Fruit fly (Drosophila melanogaster): Measurements from ENCODE around the gene CG42762.

- TF ChIP-seq zfh2 (GFP tag; optimal IDR thresholded peaks at IDR 0.05) (no peak), Dbx (GFP tag; IDR thresholded peaks at IDR 0.05) (no peak), CG6254 (GFP tag; optimal IDR thresholded peaks at IDR 0.05) (no peak), CG1233 (GFP tag; optimal IDR thresholded peaks at IDR 0.05) (no peak), tll (GFP tag; optimal IDR thresholded peaks at IDR 0.05) (peak in 1 of 2 experiments; percentile 99), CG13123 (GFP tag; optimal IDR thresholded peaks at IDR 0.05) (no peak), pfk (GFP tag; optimal IDR thresholded peaks at IDR 0.05) (no peak), CG17912 (GFP tag; optimal IDR thresholded peaks at IDR 0.05) (no peak), CG31365 (tag; optimal IDR thresholded peaks at IDR 0.05) (no peak), hbn (GFP tag; IDR thresholded peaks at IDR 0.05; ENCODE audit: partially characterized antibody) (no peak), H2.0 (GFP tag; IDR thresholded peaks at IDR 0.05) (no peak), MTF-1 (GFP tag; optimal IDR thresholded peaks at IDR 0.05; ENCODE audit: borderline replicate concordance) (no peak), CG13296 (GFP tag; optimal IDR thresholded peaks at IDR 0.05) (no peak), CG2129 (GFP tag; IDR thresholded peaks at IDR 0.05; ENCODE audit: partially characterized antibody) (no peak)
Measured at dm6 chr2L:8165800-8166576, 22.1 kb upstream of the CG42762 start.
